Fruit fly (Drosophila melanogaster): ENCODE data around the gene CG31106.

Gene CG31106

DNA sequence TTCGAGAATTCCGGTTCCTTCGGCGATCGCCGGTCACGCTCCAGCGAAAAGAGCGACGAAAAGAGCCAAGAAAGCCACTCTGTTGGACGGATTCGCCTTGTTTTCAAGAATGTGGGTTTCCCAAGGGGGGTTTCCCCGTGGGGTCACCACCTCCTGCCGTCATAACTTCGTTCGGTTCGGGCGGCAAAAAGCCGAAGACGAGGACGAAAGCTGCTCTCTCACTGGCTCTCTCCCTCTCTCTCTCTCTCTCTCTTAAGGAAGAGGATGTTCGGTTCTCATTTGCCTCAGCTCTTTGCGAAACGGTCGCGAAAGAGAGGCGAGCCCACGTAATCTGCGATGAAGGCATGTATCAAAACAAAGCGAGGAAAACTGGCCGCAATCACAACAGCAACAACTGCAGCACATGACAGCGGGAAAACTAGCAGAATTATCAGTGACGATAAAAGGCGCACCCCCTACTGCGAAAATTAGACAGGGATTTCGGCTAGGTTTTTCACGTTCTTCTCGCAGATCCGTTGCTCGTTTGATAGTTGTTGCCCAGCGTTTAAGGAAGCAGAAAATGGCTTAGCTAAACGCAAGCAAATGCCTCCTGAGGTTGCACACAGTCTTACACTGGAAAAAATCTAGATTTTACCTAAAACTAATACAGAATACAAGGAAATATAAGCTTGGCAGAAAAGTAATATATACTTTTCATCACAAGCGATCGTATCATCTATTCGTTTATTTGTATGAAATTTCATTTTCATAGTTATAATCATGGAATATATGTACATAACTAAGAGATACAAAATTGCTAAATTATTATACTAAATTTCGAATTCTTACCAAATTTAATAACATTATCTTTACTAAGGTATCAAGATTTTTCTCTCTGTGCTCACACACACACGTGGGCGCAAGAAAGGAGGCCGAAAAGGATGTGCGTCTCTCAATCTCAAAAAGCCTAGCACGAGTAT is 32.3 kb upstream of the CG31106 start, which contains the start of gene dan (continued):
- TF ChIP-seq otp (GFP tag; IDR thresholded peaks at IDR 0.05) (no peak), tgo (GFP tag; IDR thresholded peaks at IDR 0.05) (no peak), schlank (tag; optimal IDR thresholded peaks at IDR 0.05) (no peak), HLH54F (GFP tag; optimal IDR thresholded peaks at IDR 0.05) (no peak), CG7556 (GFP tag; optimal IDR thresholded peaks at IDR 0.05) (peak; percentile 77), gem (tag; optimal IDR thresholded peaks at IDR 0.05) (peak; percentile 82), lab (GFP tag; optimal IDR thresholded peaks at IDR 0.05) (peak; percentile 43), lilli (GFP tag; optimal IDR thresholded peaks at IDR 0.05) (no peak), wdn (GFP tag; IDR thresholded peaks at IDR 0.05) (no peak), Camta (GFP tag; optimal IDR thresholded peaks at IDR 0.05) (peak; percentile 2), CG11085 (GFP tag; IDR thresholded peaks at IDR 0.05) (no peak), CG9727 (GFP tag; optimal IDR thresholded peaks at IDR 0.05) (peak; percentile 82), Taf1 (GFP tag; IDR thresholded peaks at IDR 0.05) (no peak), CG6813 (GFP tag; optimal IDR thresholded peaks at IDR 0.05) (peak; percentile 12), CG18011 (GFP tag; optimal IDR thresholded peaks at IDR 0.05) (no peak), CG4730 (GFP tag; IDR thresholded peaks at IDR 0.05) (no peak)

DNA sequence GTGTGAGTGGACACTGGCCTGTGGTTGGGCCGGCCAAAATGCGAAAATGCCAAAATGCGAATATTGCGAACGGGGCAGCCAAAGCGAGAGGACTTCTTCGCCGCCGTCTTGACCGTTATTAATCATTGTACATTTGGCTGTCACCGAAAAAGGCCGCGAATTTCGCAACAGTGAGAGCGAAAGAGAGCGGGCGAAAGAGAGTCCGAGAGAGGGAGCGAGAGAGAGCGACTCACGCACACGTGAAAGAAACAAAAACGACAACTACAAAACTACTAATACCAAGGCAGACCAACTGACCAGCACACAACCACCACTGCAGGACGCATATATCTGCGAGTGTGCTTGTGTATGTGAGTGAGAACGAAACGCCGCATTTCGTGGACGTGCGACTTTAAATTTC is 31.6 kb upstream of the CG31106 start:
- TF ChIP-seq CG7963 (GFP tag; IDR thresholded peaks at IDR 0.05; ENCODE audit: partially characterized antibody) (no peak), yki (optimal IDR thresholded peaks at IDR 0.05) (peak; percentile 68), usp (GFP tag; optimal IDR thresholded peaks at IDR 0.05) (no peak), otp (GFP tag; IDR thresholded peaks at IDR 0.05) (no peak), CG7839 (tag; optimal IDR thresholded peaks at IDR 0.05) (no peak), schlank (tag; optimal IDR thresholded peaks at IDR 0.05) (no peak), Meics (GFP tag; optimal IDR thresholded peaks at IDR 0.05) (no peak), NFAT (GFP tag; IDR thresholded peaks at IDR 0.05) (no peak), Lim3 (GFP tag; IDR thresholded peaks at IDR 0.05) (no peak), maf-S (GFP tag; optimal IDR thresholded peaks at IDR 0.05) (no peak), Hr78 (GFP tag; optimal IDR thresholded peaks at IDR 0.05) (no peak), CkIIα-i1 (GFP tag; IDR thresholded peaks at IDR 0.05) (no peak), CG18262 (tag; optimal IDR thresholded peaks at IDR 0.05) (no peak), CG17385 (GFP tag; optimal IDR thresholded peaks at IDR 0.05) (no peak), CG13775 (GFP tag; optimal IDR thresholded peaks at IDR 0.05) (no peak), CG6791 (GFP tag; IDR thresholded peaks at IDR 0.05; ENCODE audit: partially characterized antibody) (0 out of 3 replicates have a peak, but pooled peaks have one; percentile 11), CG2678 (tag; optimal IDR thresholded peaks at IDR 0.05) (no peak), cg (GFP tag; optimal IDR thresholded peaks at IDR 0.05) (peak; percentile 86), CG9215 (GFP tag; IDR thresholded peaks at IDR 0.05) (no peak), sr (GFP tag; IDR thresholded peaks at IDR 0.05) (no peak), CG2202 (tag; optimal IDR thresholded peaks at IDR 0.05) (no peak), Hand (GFP tag; optimal IDR thresholded peaks at IDR 0.05) (no peak), CG17359 (tag; optimal IDR thresholded peaks at IDR 0.05) (no peak), z (GFP tag; IDR thresholded peaks at IDR 0.05) (peak; percentile 69; the same call in 1 of the 3 replicates), Trl (optimal IDR thresholded peaks at IDR 0.05) (peak; percentile 61), Trl (GFP tag; optimal IDR thresholded peaks at IDR 0.05) (no peak), CG9437 (GFP tag; optimal IDR thresholded peaks at IDR 0.05) (no peak), Deaf1 (tag; optimal IDR thresholded peaks at IDR 0.05) (peak; percentile 61), grn (GFP tag; optimal IDR thresholded peaks at IDR 0.05) (no peak), chn (GFP tag; optimal IDR thresholded peaks at IDR 0.05) (no peak), chm (GFP tag; IDR thresholded peaks at IDR 0.05) (no peak), CG11696 (GFP tag; IDR thresholded peaks at IDR 0.05) (no peak), CG30020 (tag; optimal IDR thresholded peaks at IDR 0.05) (no peak), CG11560 (tag; IDR thresholded peaks at IDR 0.05) (no peak), MBD-R2 (GFP tag; IDR thresholded peaks at IDR 0.05) (no peak)

All from whole organism, embryonic.